Worm (Caenorhabditis elegans) whole organism, late embryonic: ENCODE measurements around the gene T12B5.14.

Source experiments
- C08G9.2 ChIP-seq: sonication (generic microtip); optimal IDR thresholded peaks from 2 replicates; lab custom pipeline; 2016; ENCODE audit warnings: mild to moderate bottlenecking, missing genetic modification characterization, moderate library complexity, missing compliant biosample characterization
- F13H6.1 ChIP-seq: sonication (generic microtip); optimal IDR thresholded peaks from 2 replicates; lab custom pipeline; 2016; ENCODE audit warnings: missing genetic modification characterization, missing compliant biosample characterization
- K02D7.2 ChIP-seq: sonication (generic microtip); optimal IDR thresholded peaks from 2 replicates; lab custom pipeline; 2017; ENCODE audit warnings: mild to moderate bottlenecking, missing genetic modification characterization, missing compliant biosample characterization
- T23F11.4 ChIP-seq: fragments of 200-800 bp; sonication (Bioruptor generic); optimal IDR thresholded peaks from 2 replicates; lab custom pipeline; 2018; ENCODE audit warnings: mild to moderate bottlenecking, missing genetic modification characterization, missing compliant biosample characterization
- Y22D7AL.16 ChIP-seq: sonication (generic microtip); optimal IDR thresholded peaks from 2 replicates; lab custom pipeline; 2016; ENCODE audit warnings: missing genetic modification characterization, missing compliant biosample characterization
- ceh-18 ChIP-seq: sonication (generic microtip); optimal IDR thresholded peaks from 2 replicates; lab custom pipeline; 2016; ENCODE audit warnings: missing genetic modification characterization, missing compliant biosample characterization
- ceh-24 ChIP-seq: sonication (generic microtip); optimal IDR thresholded peaks from 2 replicates; lab custom pipeline; 2016; ENCODE audit warnings: mild to moderate bottlenecking, missing genetic modification characterization, missing compliant biosample characterization
- ceh-48 ChIP-seq: sonication (generic microtip); optimal IDR thresholded peaks from 2 replicates; lab custom pipeline; 2016; ENCODE audit warnings: missing genetic modification characterization, inconsistent platforms, missing compliant biosample characterization
- ceh-6 ChIP-seq: fragments of 200-800 bp; sonication (Bioruptor generic); optimal IDR thresholded peaks from 2 replicates; lab custom pipeline; 2018; ENCODE audit warnings: mild to moderate bottlenecking, missing genetic modification characterization, missing compliant biosample characterization
- ceh-9 ChIP-seq: sonication (generic microtip); optimal IDR thresholded peaks from 2 replicates; lab custom pipeline; 2016; ENCODE audit warnings: mild to moderate bottlenecking, missing genetic modification characterization, inconsistent platforms, missing compliant biosample characterization
- che-1 ChIP-seq: sonication (generic microtip); optimal IDR thresholded peaks from 2 replicates; lab custom pipeline; 2016; ENCODE audit warnings: mild to moderate bottlenecking, missing genetic modification characterization, missing compliant biosample characterization
- dmd-4 ChIP-seq: sonication (generic microtip); optimal IDR thresholded peaks from 2 replicates; lab custom pipeline; 2016; ENCODE audit warnings: borderline replicate concordance, missing genetic modification characterization, missing compliant biosample characterization
- dve-1 ChIP-seq: sonication (generic microtip); optimal IDR thresholded peaks from 2 replicates; lab custom pipeline; 2017; ENCODE audit warnings: antibody characterized with exemption, mild to moderate bottlenecking, missing genetic modification characterization, missing compliant biosample characterization
- elt-4 ChIP-seq: sonication (generic microtip); optimal IDR thresholded peaks from 2 replicates; lab custom pipeline; 2016; ENCODE audit warnings: missing genetic modification characterization, missing compliant biosample characterization
- ets-4 ChIP-seq: sonication (generic microtip); optimal IDR thresholded peaks from 2 replicates; lab custom pipeline; 2016; ENCODE audit warnings: missing genetic modification characterization, missing compliant biosample characterization
- fkh-10 ChIP-seq: fragments of 150-350 bp; optimal IDR thresholded peaks from 2 replicates; lab custom pipeline; 2014; ENCODE audit warnings: missing biosample characterization, missing genetic modification reagents, missing genetic modification characterization
- hlh-13 ChIP-seq: fragments of 200-800 bp; sonication (Bioruptor generic); optimal IDR thresholded peaks from 2 replicates; lab custom pipeline; 2018; ENCODE audit warnings: mild to moderate bottlenecking, missing genetic modification characterization, missing compliant biosample characterization
- hlh-30 ChIP-seq: sonication (generic microtip); optimal IDR thresholded peaks from 2 replicates; lab custom pipeline; 2017; ENCODE audit warnings: antibody characterized with exemption, missing genetic modification characterization, missing compliant biosample characterization; ENCODE audit not compliant: insufficient read depth
- hlh-8 ChIP-seq: sonication (generic microtip); optimal IDR thresholded peaks from 2 replicates; lab custom pipeline; 2016; ENCODE audit warnings: missing genotype, missing genetic modification characterization, missing compliant biosample characterization
- lim-6 ChIP-seq: sonication (generic microtip); optimal IDR thresholded peaks from 2 replicates; lab custom pipeline; 2016; ENCODE audit warnings: missing genetic modification characterization, missing compliant biosample characterization
- lin-11 ChIP-seq: fragments of 200-800 bp; sonication (Bioruptor generic); optimal IDR thresholded peaks from 2 replicates; lab custom pipeline; 2018; ENCODE audit warnings: mild to moderate bottlenecking, missing genetic modification characterization, missing compliant biosample characterization
- mec-3 ChIP-seq: sonication (generic microtip); optimal IDR thresholded peaks from 2 replicates; lab custom pipeline; 2016; ENCODE audit warnings: borderline replicate concordance, missing genetic modification characterization, missing compliant biosample characterization
- nhr-11 ChIP-seq: fragments of 150-350 bp; optimal IDR thresholded peaks from 2 replicates; lab custom pipeline; 2014; ENCODE audit warnings: missing biosample characterization, missing genetic modification characterization
- nhr-232 ChIP-seq: sonication (generic microtip); optimal IDR thresholded peaks from 2 replicates; lab custom pipeline; 2016; ENCODE audit warnings: missing genetic modification characterization, missing compliant biosample characterization
- npax-4 ChIP-seq: sonication (generic microtip); optimal IDR thresholded peaks from 2 replicates; lab custom pipeline; 2016; ENCODE audit warnings: missing genetic modification characterization, missing compliant biosample characterization
- pag-3 ChIP-seq: sonication (generic microtip); optimal IDR thresholded peaks from 2 replicates; lab custom pipeline; 2016; ENCODE audit warnings: missing compliant biosample characterization, missing genetic modification characterization, borderline replicate concordance
- pqm-1 ChIP-seq: sonication (generic microtip); optimal IDR thresholded peaks from 2 replicates; lab custom pipeline; 2016; ENCODE audit warnings: missing genetic modification characterization, missing compliant biosample characterization
- sdc-2 ChIP-seq: sonication (generic microtip); optimal IDR thresholded peaks from 2 replicates; lab custom pipeline; 2016; ENCODE audit warnings: missing genotype, missing genetic modification characterization, missing compliant biosample characterization
- syd-9 ChIP-seq: sonication (generic microtip); optimal IDR thresholded peaks from 2 replicates; lab custom pipeline; 2016; ENCODE audit warnings: mild to moderate bottlenecking, missing genetic modification characterization, moderate library complexity, missing compliant biosample characterization
- tbx-2 ChIP-seq: sonication (generic microtip); optimal IDR thresholded peaks from 2 replicates; lab custom pipeline; 2016; ENCODE audit warnings: missing genetic modification characterization, missing compliant biosample characterization
- tbx-7 ChIP-seq: sonication (generic microtip); optimal IDR thresholded peaks from 2 replicates; lab custom pipeline; 2016; ENCODE audit warnings: missing genotype, missing genetic modification characterization, missing compliant biosample characterization
- unc-3 ChIP-seq, 2 experiments: fragments of 200-800 bp in 1 of 2; sonication (Bioruptor generic) in 1 of 2; sonication (generic microtip) in 1 of 2; conservative IDR thresholded peaks in 1 of 2; optimal IDR thresholded peaks in 1 of 2; 2 replicates each; pipeline versions ENCODE4 v1.3.6 to Lab custom; 2016 to 2022; ENCODE audit warnings: missing compliant biosample characterization in 2 of 2, missing genetic modification characterization in 2 of 2, missing genetic modification reagents in 1 of 2
- unc-55 ChIP-seq: sonication (generic microtip); optimal IDR thresholded peaks from 2 replicates; lab custom pipeline; 2017; ENCODE audit warnings: missing biosample characterization, missing genetic modification reagents, missing genetic modification characterization
- unc-86 ChIP-seq: sonication (generic microtip); optimal IDR thresholded peaks from 2 replicates; lab custom pipeline; 2016; ENCODE audit warnings: missing genetic modification characterization, missing compliant biosample characterization
- zip-5 ChIP-seq: sonication (generic microtip); optimal IDR thresholded peaks from 2 replicates; lab custom pipeline; 2016; ENCODE audit warnings: missing genetic modification characterization, missing compliant biosample characterization
- ztf-16 ChIP-seq: sonication (generic microtip); optimal IDR thresholded peaks from 2 replicates; lab custom pipeline; 2017; ENCODE audit warnings: missing genetic modification characterization, missing compliant biosample characterization

The T12B5.14 gene

DNA sequence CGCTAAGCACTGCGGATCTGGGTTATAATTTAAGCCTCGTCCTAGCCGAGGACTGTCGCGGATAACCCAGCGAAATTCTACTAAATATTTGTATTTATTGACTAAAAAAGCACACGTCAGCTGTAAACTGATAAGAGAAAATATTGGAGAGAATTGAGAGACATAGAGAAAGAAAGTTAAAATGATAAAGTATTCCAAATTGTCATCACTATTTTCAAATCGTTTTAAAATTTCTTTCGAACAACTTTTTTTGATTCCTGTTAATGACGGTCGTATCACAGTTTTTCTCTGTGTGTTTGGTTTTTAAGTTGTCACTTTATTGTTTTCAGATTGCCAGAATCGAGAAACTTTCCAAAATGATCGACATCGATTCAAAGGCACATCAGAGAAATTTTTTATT lies 7.3 kb downstream of the T12B5.14 start, which contains the start of gene fbxa-51:
Gene fbxa-51 (plus strand): TSS at position 322 of the 400 bp plus-strand sequence.
- TF ChIP-seq unc-55 = no peak
- TF ChIP-seq dmd-4 (tag; lab: Kevin White, UChicago) = no peak
- TF ChIP-seq elt-4 = no peak
- no peak for TF ChIP-seq tbx-2 (tag; lab: Kevin White, UChicago)
- TF ChIP-seq ets-4 (tag; lab: Kevin White, UChicago) = no peak
- no peak for TF ChIP-seq ztf-16 (tag; lab: Kevin White, UChicago)
- no peak for TF ChIP-seq lim-6
- TF ChIP-seq dve-1 (tag; lab: Kevin White, UChicago) = no peak
- TF ChIP-seq F13H6.1 (tag; lab: Kevin White, UChicago) = no peak
- TF ChIP-seq ceh-6 (GFP tag; lab: Kevin White, UChicago) = no peak
- TF ChIP-seq C08G9.2 = no peak
- no peak for TF ChIP-seq Y22D7AL.16 (tag; lab: Kevin White, UChicago)
- no peak for TF ChIP-seq nhr-11 (tag; lab: Kevin White, UChicago)
- no peak for TF ChIP-seq tbx-7 (tag; lab: Kevin White, UChicago)
- no peak for TF ChIP-seq hlh-13 (GFP tag; lab: Kevin White, UChicago)
- TF ChIP-seq T23F11.4 (GFP tag; lab: Kevin White, UChicago) = no peak
- no peak for TF ChIP-seq npax-4 (tag; lab: Kevin White, UChicago)
- TF ChIP-seq ceh-24 (tag; lab: Kevin White, UChicago) = no peak
- TF ChIP-seq unc-3 (GFP tag; conservative IDR thresholded peaks at IDR 0.05; lab: Robert Waterston, UW) = no peak
- no peak for TF ChIP-seq unc-3 (tag; optimal IDR thresholded peaks at IDR 0.05; lab: Kevin White, UChicago)
- no peak for TF ChIP-seq ceh-9 (tag; lab: Kevin White, UChicago)

DNA sequence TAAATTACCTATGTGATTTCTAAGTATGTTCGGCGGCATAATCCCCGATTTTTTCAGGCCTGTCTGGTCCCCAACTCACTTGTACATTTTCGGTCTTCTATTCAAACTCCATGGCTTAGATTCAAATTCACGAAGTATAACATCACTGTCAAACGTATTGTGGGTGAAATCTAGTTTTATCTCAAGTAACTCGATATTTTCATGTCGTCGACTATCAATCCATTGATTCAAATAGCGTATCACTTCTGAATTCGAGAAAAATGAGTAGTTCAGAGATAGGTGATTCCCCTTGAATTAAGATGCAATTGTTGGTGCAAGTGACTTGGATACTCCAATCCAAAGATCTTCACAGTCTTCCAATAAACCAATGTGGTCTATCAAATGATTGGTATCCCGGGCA lies 10.0 kb downstream of the T12B5.14 start:
- TF ChIP-seq pqm-1 = no peak
- no peak for TF ChIP-seq ceh-6 (GFP tag; lab: Kevin White, UChicago)
- TF ChIP-seq tbx-2 (tag; lab: Kevin White, UChicago) = no peak
- TF ChIP-seq fkh-10 (GFP tag; lab: Kevin White, UChicago) = no peak
- TF ChIP-seq zip-5 = no peak
- no peak for TF ChIP-seq lin-11
- no peak for TF ChIP-seq tbx-7 (tag; lab: Kevin White, UChicago)
- no peak for TF ChIP-seq nhr-232 (tag; lab: Kevin White, UChicago)
- no peak for TF ChIP-seq ceh-18
- TF ChIP-seq ets-4 (tag; lab: Kevin White, UChicago) = no peak
- TF ChIP-seq unc-86 (tag; lab: Kevin White, UChicago) = no peak

DNA sequence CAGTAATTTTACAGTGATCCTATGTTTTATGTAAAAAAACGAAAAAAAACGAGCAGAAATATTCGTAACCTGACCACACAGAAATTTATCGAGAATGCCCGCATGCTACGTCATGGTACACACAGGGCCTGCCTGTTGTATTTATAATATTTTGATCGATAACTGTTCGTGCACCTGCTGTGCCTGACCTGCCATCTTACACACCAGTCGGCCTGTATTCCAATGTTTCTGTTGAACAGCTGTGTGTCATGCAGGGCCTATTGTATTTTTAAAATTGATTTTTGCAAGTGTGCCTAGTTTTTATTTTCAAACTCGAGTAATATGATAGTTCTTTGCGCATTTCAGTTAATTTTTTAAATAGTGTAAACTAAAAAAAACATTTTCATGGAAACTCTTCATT lies 11.6 kb downstream of the T12B5.14 start:
- no peak for TF ChIP-seq hlh-8 (tag; lab: Kevin White, UChicago)
- no peak for TF ChIP-seq T23F11.4 (GFP tag; lab: Kevin White, UChicago)
- no peak for TF ChIP-seq unc-3 (GFP tag; conservative IDR thresholded peaks at IDR 0.05; lab: Robert Waterston, UW)
- no peak for TF ChIP-seq unc-3 (tag; optimal IDR thresholded peaks at IDR 0.05; lab: Kevin White, UChicago)
- TF ChIP-seq pag-3 (tag; lab: Kevin White, UChicago) = no peak
- no peak for TF ChIP-seq K02D7.2 (tag; lab: Kevin White, UChicago)
- no peak for TF ChIP-seq zip-5
- no peak for TF ChIP-seq elt-4
- TF ChIP-seq unc-55 = no peak
- no peak for TF ChIP-seq syd-9 (tag; lab: Kevin White, UChicago)
- TF ChIP-seq dmd-4 (tag; lab: Kevin White, UChicago) = no peak
- TF ChIP-seq, all 69 proteins: peak for 0

DNA sequence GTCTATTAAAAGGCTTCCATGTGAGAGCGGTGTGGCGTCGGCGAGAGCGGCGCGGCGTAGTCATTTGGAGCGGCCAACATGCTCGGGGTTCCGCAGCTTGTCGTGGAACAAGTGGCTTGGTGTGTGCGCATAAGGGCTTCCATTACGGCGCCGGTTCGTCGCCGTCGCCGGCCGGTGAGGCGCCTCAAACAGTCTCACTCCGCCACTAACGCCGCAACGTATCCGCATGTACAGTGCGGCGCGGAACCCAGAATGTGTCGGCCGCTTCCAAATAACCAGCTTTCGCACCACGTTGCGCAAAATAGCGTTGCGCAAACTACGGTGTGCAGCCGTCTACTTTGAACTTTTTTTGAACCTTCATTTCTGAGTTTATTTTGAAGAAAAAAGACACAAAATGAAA lies 16.3 kb downstream of the T12B5.14 start:
- peak; percentile 27 for TF ChIP-seq mec-3 (tag; lab: Kevin White, UChicago)
- TF ChIP-seq ceh-18 = no peak
- TF ChIP-seq, all 69 proteins: peak for 1

DNA sequence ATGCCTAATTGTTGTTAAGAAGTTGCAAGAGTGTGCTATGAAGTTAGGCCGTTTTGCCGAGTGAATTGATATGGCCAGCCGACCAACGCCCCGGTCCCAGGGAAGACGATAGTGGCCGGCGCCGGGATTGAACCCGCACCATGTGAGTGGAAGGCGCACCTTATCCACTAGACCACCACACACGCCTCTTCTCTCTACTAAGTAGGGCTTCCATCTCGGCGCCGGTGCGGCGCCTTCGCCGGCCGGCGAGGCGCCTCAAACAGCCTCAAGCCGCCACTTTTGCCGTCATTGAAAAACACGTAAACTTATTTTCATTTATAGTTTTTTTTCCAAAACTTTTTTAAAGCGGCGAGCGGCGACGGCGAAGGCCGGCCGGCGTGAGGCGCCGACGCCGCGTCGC lies 24.2 kb downstream of the T12B5.14 start:
- no peak for TF ChIP-seq che-1 (tag; lab: Kevin White, UChicago)
- no peak for TF ChIP-seq sdc-2
- no peak for TF ChIP-seq nhr-232 (tag; lab: Kevin White, UChicago)
- no peak for TF ChIP-seq ceh-48 (tag; lab: Kevin White, UChicago)
- TF ChIP-seq pag-3 (tag; lab: Kevin White, UChicago) = no peak
- TF ChIP-seq hlh-30 (tag; lab: Kevin White, UChicago) = no peak
- TF ChIP-seq unc-86 (tag; lab: Kevin White, UChicago) = no peak
- TF ChIP-seq C08G9.2 = no peak
- no peak for TF ChIP-seq ets-4 (tag; lab: Kevin White, UChicago)
